Worm (Caenorhabditis elegans): ENCODE data around the gene T22F7.1.

T22F7.1 gene

DNA sequence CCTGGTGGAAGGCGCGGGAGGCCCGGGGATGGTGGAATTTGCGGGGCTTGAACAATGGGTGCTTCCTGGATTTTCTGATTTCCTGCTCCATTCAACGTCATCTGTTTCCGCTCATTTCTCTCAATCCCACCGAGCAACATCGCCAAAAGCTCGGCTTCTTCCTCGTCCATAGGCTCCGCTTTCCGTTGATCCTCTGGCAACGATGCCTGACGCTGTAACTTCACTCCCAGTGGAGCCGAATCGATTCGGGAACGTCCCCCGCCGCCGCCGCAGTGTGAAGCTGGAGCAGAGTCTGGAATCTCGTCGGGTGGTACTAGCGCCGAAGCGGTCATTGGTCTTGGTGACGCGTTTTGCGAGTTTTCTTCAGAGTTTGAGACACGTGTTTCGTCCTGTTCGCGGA is 53.6 kb downstream of the T22F7.1 start:
- TF ChIP-seq nhr-77 (tag; optimal IDR thresholded peaks at IDR 0.05) = no peak
- TF ChIP-seq Y55F3AM.14 (GFP tag; optimal IDR thresholded peaks at IDR 0.05) = peak; percentile 7

Measured in whole organism, L2 larva.